Worm (Caenorhabditis elegans): ENCODE results near the gene akap-1.

The akap-1 gene

ce11 chrIII:6381584-6382391 lies 28.6 kb downstream of the akap-1 start, which contains the start of gene znf-622:
Gene znf-622, plus strand, starts transcription at chrIII:6381634.
- no peak for TF ChIP-seq elt-2 (tag; optimal IDR thresholded peaks at IDR 0.05)
- no peak for TF ChIP-seq nhr-237 (tag; optimal IDR thresholded peaks at IDR 0.05)
- no peak for TF ChIP-seq lin-15B (tag; optimal IDR thresholded peaks at IDR 0.05)
- no peak for TF ChIP-seq aly-2 (tag; optimal IDR thresholded peaks at IDR 0.05)
- TF ChIP-seq lin-39 (tag; optimal IDR thresholded peaks at IDR 0.05), result no peak
- TF ChIP-seq ceh-82 (tag; optimal IDR thresholded peaks at IDR 0.05), result no peak

- TF ChIP-seq elt-3 (tag; optimal IDR thresholded peaks at IDR 0.05) (no peak), nhr-76 (tag; optimal IDR thresholded peaks at IDR 0.05) (no peak), elt-2 (tag; optimal IDR thresholded peaks at IDR 0.05) (peak; percentile 7), mml-1 (tag; optimal IDR thresholded peaks at IDR 0.05) (no peak), lin-15B (tag; optimal IDR thresholded peaks at IDR 0.05) (peak; percentile 24), unc-39 (tag; optimal IDR thresholded peaks at IDR 0.05) (no peak), nhr-23 (tag; optimal IDR thresholded peaks at IDR 0.05) (peak; percentile 22)
Observed at ce11 chrIII:6382987-6383602, 29.9 kb downstream of the akap-1 start, which contains the start of gene let-716. Gene let-716, plus strand, starts transcription at chrIII:6383552.

ce11 chrIII:6389533-6389932 lies 36.3 kb downstream of the akap-1 start, which contains the start of gene C16A3.2:
Gene C16A3.2, plus strand, starts transcription at chrIII:6389833.
- no peak for TF ChIP-seq nhr-23 (tag; optimal IDR thresholded peaks at IDR 0.05)
- no peak for TF ChIP-seq pqm-1 (tag; optimal IDR thresholded peaks at IDR 0.05)
- TF ChIP-seq eor-1 (tag; optimal IDR thresholded peaks at IDR 0.05), result no peak
- no peak for TF ChIP-seq skn-1 (tag; optimal IDR thresholded peaks at IDR 0.05)
- no peak for TF ChIP-seq tbx-2 (tag; optimal IDR thresholded peaks at IDR 0.05)
- no peak for TF ChIP-seq ceh-16 (tag; optimal IDR thresholded peaks at IDR 0.05)
- TF ChIP-seq lsy-12 (tag; optimal IDR thresholded peaks at IDR 0.05), result no peak
- no peak for TF ChIP-seq fos-1 (tag; optimal IDR thresholded peaks at IDR 0.05)
- no peak for TF ChIP-seq nhr-43 (tag; optimal IDR thresholded peaks at IDR 0.05; ENCODE audit: poor library complexity, severe bottlenecking)
- TF ChIP-seq nhr-11 (tag; optimal IDR thresholded peaks at IDR 0.05), result no peak
- no peak for TF ChIP-seq unc-39 (tag; optimal IDR thresholded peaks at IDR 0.05)
- TF ChIP-seq nhr-25 (tag; optimal IDR thresholded peaks at IDR 0.05), result no peak
- no peak for TF ChIP-seq nfya-1 (tag; optimal IDR thresholded peaks at IDR 0.05; ENCODE audit: insufficient read depth)
- no peak for TF ChIP-seq hmg-11 (tag; optimal IDR thresholded peaks at IDR 0.05)
- no peak for TF ChIP-seq lin-39 (tag; optimal IDR thresholded peaks at IDR 0.05)
- TF ChIP-seq nhr-12 (tag; optimal IDR thresholded peaks at IDR 0.05), result no peak
- no peak for TF ChIP-seq ceh-9 (tag; optimal IDR thresholded peaks at IDR 0.05)
- TF ChIP-seq ama-1 (optimal IDR thresholded peaks at IDR 0.05), result no peak
- no peak for TF ChIP-seq elt-2 (tag; optimal IDR thresholded peaks at IDR 0.05)

ce11 chrIII:6390644-6391043 lies 37.5 kb downstream of the akap-1 start, which contains the start of gene smrc-1:
Gene smrc-1, plus strand, starts transcription at chrIII:6390944.
- TF ChIP-seq elt-3 (tag; optimal IDR thresholded peaks at IDR 0.05), result no peak
- no peak for TF ChIP-seq mml-1 (tag; optimal IDR thresholded peaks at IDR 0.05)
- no peak for TF ChIP-seq ceh-16 (tag; optimal IDR thresholded peaks at IDR 0.05)

ce11 chrIII:6395706-6396232 lies 42.6 kb downstream of the akap-1 start, which contains the start of gene oatr-1:
Gene oatr-1, minus strand, starts transcription at chrIII:6396182.
- TF ChIP-seq tbx-2 (tag; optimal IDR thresholded peaks at IDR 0.05), result no peak
- no peak for TF ChIP-seq snpc-4 (tag; optimal IDR thresholded peaks at IDR 0.05)
- TF ChIP-seq nhr-76 (tag; optimal IDR thresholded peaks at IDR 0.05), result no peak
- TF ChIP-seq eor-1 (tag; optimal IDR thresholded peaks at IDR 0.05), result no peak
- no peak for TF ChIP-seq ceh-16 (tag; optimal IDR thresholded peaks at IDR 0.05)
- TF ChIP-seq nhr-237 (tag; optimal IDR thresholded peaks at IDR 0.05), result no peak
- TF ChIP-seq nhr-12 (tag; optimal IDR thresholded peaks at IDR 0.05), result no peak
- no peak for TF ChIP-seq ama-1 (optimal IDR thresholded peaks at IDR 0.05)
- TF ChIP-seq lin-39 (tag; optimal IDR thresholded peaks at IDR 0.05), result no peak

ce11 chrIII:6396381-6396780 lies 43.2 kb downstream of the akap-1 start:
- TF ChIP-seq fkh-10 (GFP tag; optimal IDR thresholded peaks at IDR 0.05) (no peak), unc-62 (GFP tag; optimal IDR thresholded peaks at IDR 0.05) (no peak), mml-1 (tag; optimal IDR thresholded peaks at IDR 0.05) (no peak), nhr-11 (tag; optimal IDR thresholded peaks at IDR 0.05) (no peak), eor-1 (tag; optimal IDR thresholded peaks at IDR 0.05) (no peak), nhr-23 (tag; optimal IDR thresholded peaks at IDR 0.05) (no peak), fkh-2 (tag; optimal IDR thresholded peaks at IDR 0.05) (no peak), elt-2 (tag; optimal IDR thresholded peaks at IDR 0.05) (peak; percentile 95), nfya-1 (tag; optimal IDR thresholded peaks at IDR 0.05; ENCODE audit: insufficient read depth) (no peak), ztf-4 (tag; optimal IDR thresholded peaks at IDR 0.05) (no peak), nhr-25 (tag; optimal IDR thresholded peaks at IDR 0.05) (peak; percentile 73), pqm-1 (tag; optimal IDR thresholded peaks at IDR 0.05) (peak; percentile 85), zag-1 (tag; optimal IDR thresholded peaks at IDR 0.05) (no peak), ceh-16 (tag; optimal IDR thresholded peaks at IDR 0.05) (no peak), egl-5 (tag; optimal IDR thresholded peaks at IDR 0.05) (no peak), nhr-76 (tag; optimal IDR thresholded peaks at IDR 0.05) (no peak), ceh-9 (tag; optimal IDR thresholded peaks at IDR 0.05) (no peak), lsy-12 (tag; optimal IDR thresholded peaks at IDR 0.05) (no peak), mdl-1 (tag; optimal IDR thresholded peaks at IDR 0.05) (no peak), ceh-28 (tag; optimal IDR thresholded peaks at IDR 0.05) (no peak), aly-2 (tag; optimal IDR thresholded peaks at IDR 0.05) (no peak), nhr-67 (tag; optimal IDR thresholded peaks at IDR 0.05) (no peak), ama-1 (optimal IDR thresholded peaks at IDR 0.05) (no peak), hmg-11 (tag; optimal IDR thresholded peaks at IDR 0.05) (no peak)
